Worm (Caenorhabditis elegans): Measurements from ENCODE around the gene Y51A2B.8.

- TF ChIP-seq flt-1 (GFP tag; IDR thresholded peaks at IDR 0.05) (no peak), cog-1 (tag; optimal IDR thresholded peaks at IDR 0.05) (no peak)
Observed at ce11 chrV:18382590-18382989, 3.7 kb downstream of the Y51A2B.8 start, which contains the start of gene nhr-288.

All from whole organism, midembryonic.